Fruit fly (Drosophila melanogaster) whole organism, embryonic: ENCODE data around the gene CG13364.
A peak's percentile ranks its signal among the peaks of the same experiment; 100 is the strongest.

Experiments used
- Aef1 ChIP-seq: fragments of 200-800 bp; sonication (Bioruptor generic); IDR thresholded peaks from 3 replicates; pipeline ENCODE4 v1.3.6; 2022; ENCODE audit warnings: missing biosample characterization, missing genetic modification characterization
- B-H2 ChIP-seq: fragments of 200-800 bp; sonication (Bioruptor generic); optimal IDR thresholded peaks from 2 replicates; lab custom pipeline; 2018; ENCODE audit warnings: missing biosample characterization, mild to moderate bottlenecking, missing genetic modification characterization
- BtbVII ChIP-seq: fragments of 200-800 bp; sonication (Bioruptor generic); optimal IDR thresholded peaks from 3 replicates; lab custom pipeline; 2017; ENCODE audit warnings: missing biosample characterization, mild to moderate bottlenecking, missing genetic modification characterization
- CG1024 ChIP-seq: fragments of 200-800 bp; sonication (Bioruptor generic); IDR thresholded peaks from 2 replicates; pipeline ENCODE4 v1.3.6; 2022; ENCODE audit warnings: missing biosample characterization, missing genetic modification characterization
- CG12299 ChIP-seq: fragments of 200-800 bp; sonication (Bioruptor generic); optimal IDR thresholded peaks from 2 replicates; lab custom pipeline; 2018; ENCODE audit warnings: missing biosample characterization, mild to moderate bottlenecking, missing genetic modification characterization
- CG12391 ChIP-seq: fragments of 200-800 bp; sonication (Bioruptor generic); optimal IDR thresholded peaks from 3 replicates; lab custom pipeline; 2018; ENCODE audit warnings: missing biosample characterization, mild to moderate bottlenecking, missing genetic modification characterization, moderate library complexity
- CG15011 ChIP-seq: fragments of 200-800 bp; sonication (Bioruptor generic); optimal IDR thresholded peaks from 3 replicates; lab custom pipeline; 2018; ENCODE audit warnings: missing biosample characterization, mild to moderate bottlenecking, missing genetic modification characterization
- CG15073 ChIP-seq: fragments of 200-800 bp; sonication (Bioruptor generic); optimal IDR thresholded peaks from 2 replicates; lab custom pipeline; 2016; ENCODE audit warnings: missing biosample characterization, missing genetic modification characterization
- CG15514 ChIP-seq: fragments of 200-800 bp; sonication (Bioruptor generic); optimal IDR thresholded peaks from 3 replicates; lab custom pipeline; 2017; ENCODE audit warnings: missing biosample characterization, missing genetic modification characterization, mild to moderate bottlenecking, moderate library complexity, missing genetic modification reagents
- CG3065 ChIP-seq: fragments of 200-800 bp; sonication (Bioruptor generic); optimal IDR thresholded peaks from 2 replicates; lab custom pipeline; 2016; ENCODE audit warnings: missing biosample characterization, missing genetic modification characterization
- CG31388 ChIP-seq: fragments of 200-800 bp; sonication (Bioruptor generic); optimal IDR thresholded peaks from 2 replicates; lab custom pipeline; 2016; ENCODE audit warnings: missing biosample characterization, missing genetic modification characterization
- CG4617 ChIP-seq: fragments of 200-800 bp; sonication (Bioruptor generic); optimal IDR thresholded peaks from 3 replicates; lab custom pipeline; 2016; ENCODE audit warnings: missing biosample characterization, missing genetic modification characterization, borderline replicate concordance
- CG4854 ChIP-seq: fragments of 200-800 bp; sonication (Bioruptor generic); optimal IDR thresholded peaks from 2 replicates; lab custom pipeline; 2016; ENCODE audit warnings: missing biosample characterization, missing genetic modification characterization, inconsistent platforms
- CG6654 ChIP-seq: fragments of 200-800 bp; sonication (Bioruptor generic); optimal IDR thresholded peaks from 2 replicates; lab custom pipeline; 2017; ENCODE audit warnings: missing biosample characterization, mild to moderate bottlenecking, missing genetic modification characterization
- CG6813 ChIP-seq: fragments of 200-800 bp; sonication (Bioruptor generic); optimal IDR thresholded peaks from 2 replicates; lab custom pipeline; 2017; ENCODE audit warnings: missing biosample characterization, missing genetic modification characterization, mild to moderate bottlenecking, moderate library complexity, missing genetic modification reagents
- CG7556 ChIP-seq: fragments of 200-800 bp; sonication (Bioruptor generic); optimal IDR thresholded peaks from 2 replicates; lab custom pipeline; 2017; ENCODE audit warnings: missing biosample characterization, mild to moderate bottlenecking, missing genetic modification characterization
- CG7786 ChIP-seq: fragments of 200-800 bp; sonication (Bioruptor generic); optimal IDR thresholded peaks from 2 replicates; lab custom pipeline; 2016; ENCODE audit warnings: missing biosample characterization, missing genetic modification characterization
- CG8765 ChIP-seq: fragments of 200-800 bp; sonication (Bioruptor generic); IDR thresholded peaks from 2 replicates; pipeline ENCODE4 v1.3.6; 2022; ENCODE audit warnings: missing biosample characterization, missing genetic modification characterization
- HLH3B ChIP-seq: fragments of 200-800 bp; sonication (Bioruptor generic); IDR thresholded peaks from 2 replicates; pipeline ENCODE4 v1.3.6; 2022; ENCODE audit warnings: missing biosample characterization, missing genetic modification characterization
- Hey ChIP-seq: fragments of 200-800 bp; sonication (Bioruptor generic); optimal IDR thresholded peaks from 3 replicates; lab custom pipeline; 2018; ENCODE audit warnings: missing biosample characterization, mild to moderate bottlenecking, missing genetic modification characterization
- Lim3 ChIP-seq: fragments of 200-800 bp; sonication (Bioruptor generic); IDR thresholded peaks from 2 replicates; pipeline ENCODE4 v1.3.6; 2022; ENCODE audit warnings: missing biosample characterization, missing genetic modification characterization
- MBD-R2 ChIP-seq: fragments of 200-800 bp; sonication (Bioruptor generic); IDR thresholded peaks from 2 replicates; pipeline ENCODE4 v1.3.6; 2022; ENCODE audit warnings: missing biosample characterization, missing genetic modification characterization
- Med ChIP-seq: fragments of 200-800 bp; sonication (Bioruptor generic); peaks from one replicate; lab custom pipeline; 2016; ENCODE audit warnings: missing biosample characterization, missing genetic modification characterization, mild to moderate bottlenecking, inconsistent platforms, moderate library complexity
- Nf-YC ChIP-seq: fragments of 200-800 bp; optimal IDR thresholded peaks from 3 replicates; lab custom pipeline; 2019; ENCODE audit warnings: missing biosample characterization, mild to moderate bottlenecking, missing genetic modification characterization, moderate library complexity
- PHDP ChIP-seq: fragments of 200-800 bp; sonication (Bioruptor generic); optimal IDR thresholded peaks from 3 replicates; lab custom pipeline; 2018; ENCODE audit warnings: missing biosample characterization, mild to moderate bottlenecking, missing genetic modification characterization, moderate library complexity
- Spps ChIP-seq: fragments of 200-800 bp; sonication (Bioruptor generic); optimal IDR thresholded peaks from 2 replicates; lab custom pipeline; 2018; ENCODE audit warnings: missing biosample characterization, mild to moderate bottlenecking, missing genetic modification characterization
- amos ChIP-seq: fragments of 200-800 bp; sonication (Bioruptor generic); IDR thresholded peaks from 2 replicates; pipeline ENCODE4 v1.3.6; 2022; ENCODE audit warnings: missing biosample characterization, missing genetic modification characterization; ENCODE audit not compliant: partially characterized antibody
- aop ChIP-seq: fragments of 200-800 bp; sonication (Bioruptor generic); IDR thresholded peaks from 2 replicates; pipeline ENCODE4 v1.3.6; 2022; ENCODE audit warnings: missing biosample characterization, missing genetic modification characterization
- chinmo ChIP-seq: fragments of 200-800 bp; sonication (Bioruptor generic); IDR thresholded peaks from 4 replicates; pipeline ENCODE4 v1.3.6; 2022; ENCODE audit warnings: missing biosample characterization, missing genetic modification characterization; ENCODE audit not compliant: partially characterized antibody
- exex ChIP-seq: fragments of 200-800 bp; sonication (Bioruptor generic); optimal IDR thresholded peaks from 4 replicates; lab custom pipeline; 2018; ENCODE audit warnings: missing biosample characterization, mild to moderate bottlenecking, missing genetic modification characterization, moderate library complexity
- gt ChIP-seq: fragments of 200-800 bp; sonication (Bioruptor generic); IDR thresholded peaks from 2 replicates; pipeline ENCODE4 v1.3.6; 2022; ENCODE audit warnings: missing biosample characterization, missing genetic modification characterization
- hbn ChIP-seq: fragments of 200-800 bp; sonication (Bioruptor generic); IDR thresholded peaks from 2 replicates; pipeline ENCODE4 v1.3.6; 2022; ENCODE audit warnings: missing biosample characterization, missing genetic modification characterization; ENCODE audit not compliant: partially characterized antibody
- inv ChIP-seq: fragments of 200-800 bp; sonication (Bioruptor generic); IDR thresholded peaks from 2 replicates; pipeline ENCODE4 v1.3.6; 2022; ENCODE audit warnings: missing biosample characterization, missing genetic modification characterization; ENCODE audit not compliant: partially characterized antibody
- lilli ChIP-seq: fragments of 200-800 bp; sonication (Bioruptor generic); optimal IDR thresholded peaks from 3 replicates; lab custom pipeline; 2016; ENCODE audit warnings: missing biosample characterization, missing genetic modification characterization
- nerfin-2 ChIP-seq: fragments of 200-800 bp; sonication (Bioruptor generic); IDR thresholded peaks from 2 replicates; pipeline ENCODE4 v1.3.6; 2022; ENCODE audit warnings: missing biosample characterization, missing genetic modification characterization; ENCODE audit not compliant: partially characterized antibody
- onecut ChIP-seq: fragments of 200-800 bp; sonication (Bioruptor generic); IDR thresholded peaks from 2 replicates; pipeline ENCODE4 v1.3.6; 2022; ENCODE audit warnings: missing biosample characterization, missing genetic modification characterization
- pzg ChIP-seq: fragments of 200-800 bp; sonication (Bioruptor generic); optimal IDR thresholded peaks from 3 replicates; lab custom pipeline; 2018; ENCODE audit warnings: missing biosample characterization, mild to moderate bottlenecking, missing genetic modification characterization, moderate library complexity
- sug ChIP-seq: fragments of 200-800 bp; optimal IDR thresholded peaks from 2 replicates; lab custom pipeline; 2019; ENCODE audit warnings: missing biosample characterization, mild to moderate bottlenecking, missing genetic modification characterization, moderate library complexity
- vfl ChIP-seq: fragments of 200-800 bp; sonication (Bioruptor generic); optimal IDR thresholded peaks from 2 replicates; lab custom pipeline; 2016; ENCODE audit warnings: missing biosample characterization, missing genetic modification characterization
- vvl ChIP-seq: fragments of 200-800 bp; sonication (Bioruptor generic); IDR thresholded peaks from 2 replicates; pipeline ENCODE4 v1.3.6; 2022; ENCODE audit warnings: missing biosample characterization, missing genetic modification characterization

CG13364 gene

dm6 chrX:620102-620430, 4.9 kb downstream of the CG13364 start, which contains the start of gene spdi (continued):
- TF ChIP-seq inv (GFP tag; lab: Robert Waterston, UW) = no peak
- TF ChIP-seq hbn (GFP tag; lab: Robert Waterston, UW) = peak; percentile 49; the same call in 1 of the 2 replicates
- TF ChIP-seq vfl (GFP tag; lab: Kevin White, UChicago) = no peak
- no peak for TF ChIP-seq Spps (tag; lab: Kevin White, UChicago)
- no peak for TF ChIP-seq CG6813 (GFP tag; lab: Kevin White, UChicago)
- no peak for TF ChIP-seq CG15073 (GFP tag; lab: Kevin White, UChicago)
- TF ChIP-seq CG15011 (GFP tag; lab: Kevin White, UChicago) = no peak
- no peak for TF ChIP-seq CG7786 (GFP tag; lab: Kevin White, UChicago)
- TF ChIP-seq Hey (tag; lab: Kevin White, UChicago) = no peak
- TF ChIP-seq onecut (GFP tag; lab: Robert Waterston, UW) = no peak
- no peak for TF ChIP-seq lilli (GFP tag; lab: Kevin White, UChicago)
- TF ChIP-seq chinmo = peak; percentile 74; the same call in 1 of the 4 replicates
- peak; percentile 9 for TF ChIP-seq CG12299
- TF ChIP-seq HLH3B (GFP tag; lab: Robert Waterston, UW) = no peak
- TF ChIP-seq exex (tag; lab: Kevin White, UChicago) = peak; percentile 20
- no peak for TF ChIP-seq CG1024 (GFP tag; lab: Robert Waterston, UW)
- TF ChIP-seq gt = no peak
- TF ChIP-seq B-H2 = no peak
- no peak for TF ChIP-seq CG8765 (GFP tag; lab: Robert Waterston, UW)
- TF ChIP-seq aop (GFP tag; lab: Robert Waterston, UW) = no peak
- TF ChIP-seq vvl (GFP tag; lab: Robert Waterston, UW) = no peak
- TF ChIP-seq CG31388 (GFP tag; lab: Kevin White, UChicago) = no peak
- no peak for TF ChIP-seq CG6654 (GFP tag; lab: Kevin White, UChicago)
- peak; percentile 61 for TF ChIP-seq CG15514 (GFP tag; lab: Kevin White, UChicago)
- TF ChIP-seq PHDP = no peak
- TF ChIP-seq CG7556 = no peak
- TF ChIP-seq Lim3 (GFP tag; lab: Robert Waterston, UW) = no peak
- TF ChIP-seq amos = peak; percentile 48; the same call in 1 of the 2 replicates
- TF ChIP-seq BtbVII (GFP tag; lab: Kevin White, UChicago) = no peak
- no peak for TF ChIP-seq CG3065 (GFP tag; lab: Kevin White, UChicago)
- peak; percentile 66 for TF ChIP-seq Nf-YC
- TF ChIP-seq Med (GFP tag; lab: Kevin White, UChicago) = peak; percentile 14
- TF ChIP-seq nerfin-2 (GFP tag; lab: Robert Waterston, UW) = 0 out of 2 replicates have a peak, but pooled peaks have one; percentile 41
- no peak for TF ChIP-seq CG12391 (tag; lab: Kevin White, UChicago)
- TF ChIP-seq sug (tag; lab: Kevin White, UChicago) = no peak
- no peak for TF ChIP-seq CG4617
- TF ChIP-seq MBD-R2 = peak; percentile 54
- TF ChIP-seq Aef1 (GFP tag; lab: Robert Waterston, UW) = peak; percentile 65
- peak; percentile 75 for TF ChIP-seq pzg (GFP tag; lab: Kevin White, UChicago)
- TF ChIP-seq CG4854 (GFP tag; lab: Kevin White, UChicago) = no peak
